Worm (Caenorhabditis elegans) whole organism, dauer: ENCODE results near the gene dpy-2.

Experiments
- unc-62 ChIP-seq: sonication (generic microtip); optimal IDR thresholded peaks from 2 replicates; lab custom pipeline; 2017; ENCODE audit warnings: missing biosample characterization, missing genetic modification reagents, missing genetic modification characterization

The dpy-2 gene

DNA sequence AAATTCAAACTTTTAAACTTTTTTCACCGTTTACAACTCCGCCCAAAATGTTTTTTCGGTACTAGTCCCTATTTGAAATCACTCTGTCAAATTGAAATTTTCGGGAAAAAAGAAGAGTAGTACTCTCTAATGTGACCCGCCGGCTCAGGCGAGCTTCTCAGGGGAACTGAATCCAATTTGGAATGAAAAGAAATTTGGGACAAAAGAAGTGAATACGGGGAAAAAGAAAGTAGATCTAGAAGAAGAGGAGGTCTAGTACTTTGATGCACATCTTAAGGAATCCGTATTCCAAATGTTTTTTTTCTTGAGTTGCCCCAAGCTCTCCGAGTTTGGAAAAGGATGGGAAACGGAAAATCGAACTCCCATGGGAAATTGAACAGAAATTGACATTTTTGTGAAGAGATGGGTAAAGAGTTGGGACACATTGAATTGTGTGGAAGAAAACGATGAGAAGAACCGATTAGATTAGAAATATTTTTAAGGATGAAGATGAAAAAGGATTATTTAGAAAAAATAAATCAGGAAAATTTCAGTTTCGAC lies 7.5 kb upstream of the dpy-2 start:
- TF ChIP-seq unc-62 (GFP tag; lab: Kevin White, UChicago): no peak

DNA sequence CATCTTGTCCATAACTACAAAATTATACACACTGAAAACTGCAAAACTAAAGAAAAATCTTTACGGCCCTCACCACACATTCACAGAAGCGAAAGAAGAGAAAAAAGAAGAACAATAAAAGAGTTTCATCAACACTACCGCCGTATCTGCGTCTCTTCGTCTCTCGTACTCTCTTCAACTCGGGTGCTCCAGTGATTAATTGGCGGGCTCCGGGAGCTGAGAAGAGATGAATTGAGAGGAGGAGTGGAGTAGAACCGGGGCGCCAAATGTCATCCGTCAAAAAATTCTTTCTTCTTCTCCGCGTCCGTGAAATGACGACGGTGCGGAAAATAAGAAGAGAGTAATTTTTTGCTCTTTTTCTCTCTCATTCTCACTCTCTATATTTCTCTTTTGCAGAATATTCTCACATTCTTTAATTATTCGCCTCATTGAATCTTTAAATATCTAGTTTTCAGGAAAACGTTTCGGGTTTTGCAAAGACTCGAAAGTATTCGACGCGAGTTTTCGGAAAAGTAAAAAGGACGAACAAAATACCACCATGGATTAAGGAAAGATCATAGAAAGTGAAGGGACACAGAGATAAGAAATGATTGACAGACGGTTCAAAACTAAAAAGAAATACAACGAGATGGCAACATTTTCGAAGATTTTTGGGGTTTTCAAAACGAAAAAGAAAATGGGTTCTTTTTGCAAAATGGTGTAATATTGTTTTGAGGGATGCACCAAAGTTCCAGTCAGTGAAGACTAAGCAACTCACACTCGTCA lies 6.4 kb upstream of the dpy-2 start:
- no peak for TF ChIP-seq unc-62 (GFP tag; lab: Kevin White, UChicago)

DNA sequence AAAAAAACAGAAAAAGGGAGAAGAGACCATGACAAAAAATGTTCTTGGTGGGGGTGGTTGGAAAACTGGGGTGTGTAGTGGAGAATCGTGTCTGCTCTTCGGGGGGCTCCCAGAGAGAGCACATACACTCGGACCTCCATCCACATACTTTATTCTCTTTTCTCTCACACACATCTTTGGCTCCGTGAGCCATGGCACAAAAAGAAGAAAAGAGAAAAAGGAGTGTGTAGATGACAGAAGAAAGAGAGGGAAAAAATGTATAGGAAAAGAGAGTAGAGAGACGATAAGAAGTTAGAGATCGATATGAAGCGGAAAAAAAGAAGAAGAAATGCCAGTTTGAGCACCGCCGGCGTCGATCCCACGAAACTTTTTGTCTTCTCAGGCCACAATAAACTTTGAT lies 5.1 kb upstream of the dpy-2 start:
- no peak for TF ChIP-seq unc-62 (GFP tag; lab: Kevin White, UChicago)

DNA sequence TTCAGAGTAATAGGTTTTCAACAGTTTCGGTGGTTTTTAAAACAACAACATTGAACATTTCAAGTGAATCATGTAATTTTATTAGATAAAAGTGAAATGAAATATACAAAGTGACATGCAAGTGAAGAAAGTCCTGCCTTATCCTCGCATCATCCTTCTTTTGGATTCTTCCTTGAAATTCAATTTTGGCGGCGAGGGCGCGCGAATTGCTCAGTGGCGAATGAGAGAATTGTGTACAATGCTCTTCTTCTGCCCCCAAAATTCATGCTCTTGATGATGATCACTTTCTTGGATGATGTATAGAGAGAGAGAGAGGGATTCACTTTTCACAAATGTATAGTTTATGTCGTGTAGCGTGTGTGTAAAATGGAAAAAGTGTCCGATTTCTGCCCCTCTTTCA lies 4.4 kb upstream of the dpy-2 start:
- TF ChIP-seq unc-62 (GFP tag; lab: Kevin White, UChicago): no peak

DNA sequence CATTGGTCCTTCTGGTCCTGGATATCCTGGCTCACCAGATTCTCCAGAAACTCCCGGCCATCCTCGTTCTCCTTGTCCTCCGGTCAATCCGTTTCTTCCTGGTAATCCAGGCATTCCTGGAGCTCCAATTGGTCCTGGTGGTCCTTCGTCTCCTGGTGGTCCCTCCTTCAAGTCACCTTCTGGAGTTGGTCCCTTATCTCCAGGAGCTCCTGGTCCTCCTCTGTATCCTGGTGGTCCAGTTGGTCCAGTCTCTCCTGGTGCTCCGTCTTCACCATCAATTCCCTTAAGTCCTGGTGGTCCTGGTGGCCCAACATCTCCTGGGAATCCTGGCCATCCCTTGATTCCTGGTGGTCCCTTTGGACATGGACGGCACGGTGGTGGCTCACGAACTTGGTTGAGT lies 3.5 kb upstream of the dpy-2 start:
- TF ChIP-seq unc-62 (GFP tag; lab: Kevin White, UChicago): no peak

DNA sequence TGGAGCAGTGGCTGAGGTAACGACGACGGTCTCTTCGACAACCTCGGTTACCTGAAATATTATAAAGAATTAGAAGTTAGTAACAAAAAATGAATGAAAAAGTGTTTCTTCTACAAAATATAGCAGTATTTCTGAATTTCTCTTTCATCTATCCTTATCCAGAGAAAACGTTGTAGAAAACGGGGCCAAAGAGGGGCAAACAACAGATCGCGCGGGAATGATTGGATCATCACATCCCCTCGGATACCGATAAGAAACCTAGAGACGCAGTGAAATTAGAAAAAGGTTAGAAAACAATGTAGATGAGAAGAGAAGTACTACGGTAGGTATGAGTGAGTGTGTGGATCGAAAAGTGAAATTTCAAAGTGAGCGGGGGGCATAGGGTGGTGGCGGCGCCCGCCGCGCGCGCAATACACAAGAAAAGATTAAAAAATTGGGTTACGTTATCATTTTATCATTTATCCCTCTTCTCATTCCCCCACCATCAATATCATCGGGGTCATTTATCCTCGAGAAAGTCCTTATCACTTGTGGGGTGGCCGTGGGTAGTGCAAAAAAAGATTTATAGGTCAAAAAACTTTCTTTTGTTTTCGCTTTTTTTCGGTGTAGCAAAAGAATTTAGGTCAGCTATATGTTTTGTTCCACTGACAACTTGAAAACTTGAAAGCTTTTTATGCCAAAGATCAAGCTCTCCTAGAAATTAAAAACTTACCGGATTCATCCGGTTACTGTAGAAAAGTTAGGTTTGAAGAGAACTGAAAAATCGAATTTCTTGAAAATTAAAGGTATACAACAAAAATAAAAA lies 1.7 kb upstream of the dpy-2 start, which contains the start of the genes dpy-10 and T14B4.19:
dpy-10 (minus strand) TSS at position 51 of the 805 bp plus-strand sequence.
T14B4.19 (minus strand) TSS at position 755 of the 805 bp plus-strand sequence.
- no peak for TF ChIP-seq unc-62 (GFP tag; lab: Kevin White, UChicago)

DNA sequence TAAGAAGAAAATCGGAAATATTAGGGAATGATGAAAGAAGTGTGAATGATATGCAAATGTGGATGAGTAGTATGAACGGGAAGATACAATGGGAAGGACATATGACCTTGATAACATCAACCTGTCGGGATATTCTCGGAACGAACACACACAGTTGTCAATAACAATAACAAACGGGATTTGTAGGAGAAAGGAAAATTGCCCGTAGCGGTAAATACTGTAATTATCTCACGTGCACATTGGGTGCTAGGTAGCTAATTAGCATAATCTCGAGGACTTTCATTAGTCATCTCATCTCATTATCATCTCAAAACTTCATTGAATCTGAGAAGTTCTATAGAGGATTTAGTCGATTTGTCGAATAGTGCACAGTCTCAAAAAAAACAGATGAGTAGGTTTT lies 1.1 kb upstream of the dpy-2 start:
- TF ChIP-seq unc-62 (GFP tag; lab: Kevin White, UChicago): no peak

DNA sequence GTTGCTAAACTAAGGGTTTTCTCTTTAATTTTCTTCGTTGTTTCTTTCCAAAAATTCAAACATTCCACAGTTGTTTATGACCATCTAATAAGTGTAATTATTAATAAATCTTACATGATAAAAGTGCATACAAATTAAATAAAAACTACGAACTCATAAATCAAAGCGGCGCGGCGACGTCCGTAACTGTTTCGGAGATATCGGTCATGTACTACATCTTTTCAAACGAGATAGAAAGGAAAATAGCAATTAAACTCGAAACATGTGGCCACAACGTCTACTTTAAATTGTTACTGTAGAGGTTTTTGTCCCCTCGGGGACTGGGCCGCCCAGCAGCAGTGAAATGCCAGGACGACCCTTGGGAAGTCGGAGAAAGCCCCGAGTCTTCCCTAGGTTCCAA lies 1.8 kb downstream of the dpy-2 start:
- no peak for TF ChIP-seq unc-62 (GFP tag; lab: Kevin White, UChicago)

DNA sequence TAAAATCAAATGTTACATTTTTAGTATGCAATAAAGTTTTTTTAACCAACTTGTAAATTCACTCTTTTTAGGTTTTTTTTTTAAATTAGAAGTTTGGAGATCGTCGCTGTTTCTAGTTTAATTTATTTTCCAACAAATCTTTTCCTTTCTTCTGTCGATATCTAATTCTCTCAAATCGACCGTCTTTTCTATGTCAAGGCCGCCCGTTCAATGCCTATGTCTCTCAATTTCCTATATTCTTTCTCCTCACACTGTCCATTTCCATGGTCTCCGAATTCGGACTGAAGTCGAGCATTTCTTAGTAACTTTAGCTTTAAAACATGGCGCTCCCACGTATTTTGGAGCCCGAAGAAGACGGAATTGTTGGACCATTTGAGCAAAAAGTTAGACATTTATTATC lies 2.5 kb downstream of the dpy-2 start, which contains the start of the genes T14B4.5 and T14B4.20:
T14B4.5 (plus strand) TSS at position 226 of the 400 bp plus-strand sequence.
T14B4.20 (plus strand) TSS at position 264 of the 400 bp plus-strand sequence.
- TF ChIP-seq unc-62 (GFP tag; lab: Kevin White, UChicago): no peak

DNA sequence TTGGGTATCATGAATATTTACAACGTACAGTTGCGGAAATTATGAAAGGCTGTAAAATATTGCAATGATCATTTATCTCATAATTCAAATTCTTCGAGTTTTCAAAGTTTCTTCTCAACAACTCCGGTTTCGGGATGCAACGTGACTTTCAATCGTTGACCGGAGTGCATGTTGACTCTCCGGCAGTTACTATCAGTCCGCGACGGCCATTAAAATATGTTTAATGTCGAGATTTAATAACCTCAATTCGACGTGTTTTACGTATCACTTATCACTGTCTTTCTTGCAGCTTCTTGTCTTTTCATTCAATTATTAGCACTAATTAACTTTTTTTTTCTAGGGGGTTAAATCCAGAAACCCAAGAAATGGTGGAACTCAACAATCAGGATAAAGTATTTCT lies 4.1 kb downstream of the dpy-2 start, which contains the start of gene tsp-10:
tsp-10 (plus strand) TSS at position 366 of the 400 bp plus-strand sequence.
- TF ChIP-seq unc-62 (GFP tag; lab: Kevin White, UChicago): no peak

DNA sequence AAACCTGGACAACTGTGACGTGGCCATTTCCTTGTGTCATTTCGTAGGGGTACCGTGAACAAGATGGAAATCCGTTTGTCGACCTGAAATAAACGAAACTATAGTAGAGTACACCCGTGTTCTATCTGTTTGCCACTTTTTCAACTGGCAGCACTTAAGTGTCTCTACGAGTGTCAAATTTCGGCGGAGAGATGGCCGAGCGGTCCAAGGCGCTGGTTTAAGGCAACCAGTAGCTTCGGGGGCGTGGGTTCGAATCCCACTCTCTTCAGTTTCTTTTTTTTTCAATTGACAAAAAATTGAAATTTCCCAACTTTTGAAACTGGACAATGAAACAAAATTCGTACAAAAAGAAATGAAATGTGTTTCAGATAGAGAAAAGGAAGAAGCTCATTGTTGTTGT lies 7.5 kb downstream of the dpy-2 start:
- TF ChIP-seq unc-62 (GFP tag; lab: Kevin White, UChicago): no peak

DNA sequence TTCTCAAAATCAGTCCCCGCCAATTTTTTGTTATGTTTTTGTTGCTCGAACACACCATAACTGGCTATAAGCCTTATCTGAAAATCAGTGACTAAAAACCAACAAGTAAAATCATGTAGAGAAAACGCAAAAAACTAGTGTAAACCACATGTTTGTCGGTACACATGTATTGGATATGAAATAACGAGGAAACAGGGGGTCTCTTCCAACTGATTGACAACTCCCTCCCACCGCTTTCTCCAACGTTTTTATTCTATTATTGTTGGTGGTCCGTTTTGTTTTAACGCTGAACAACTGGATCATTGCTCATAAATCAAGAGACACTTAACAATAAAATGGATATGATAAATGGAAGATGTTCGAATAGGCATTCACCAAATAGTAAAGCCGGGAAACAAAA lies 12.7 kb downstream of the dpy-2 start:
- no peak for TF ChIP-seq unc-62 (GFP tag; lab: Kevin White, UChicago)

DNA sequence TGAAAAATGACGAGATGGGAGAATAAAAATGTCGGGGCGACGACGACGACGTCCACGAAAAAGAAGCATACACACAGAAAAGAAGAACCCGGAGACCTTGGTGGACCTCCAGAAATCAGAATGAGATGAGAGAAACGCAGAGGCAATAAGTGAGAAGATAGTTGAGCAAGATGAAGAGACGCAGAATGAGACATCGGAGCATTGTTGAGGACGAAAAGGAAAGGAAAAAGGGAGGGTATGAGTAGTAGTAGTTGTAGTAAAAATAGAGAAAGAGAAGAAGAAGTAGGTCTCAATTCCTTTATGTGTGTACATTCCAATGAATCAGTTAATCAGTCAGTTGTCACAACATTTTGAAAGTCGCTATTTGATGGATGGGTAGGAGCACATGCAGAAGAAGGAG lies 15.2 kb downstream of the dpy-2 start, which contains the start of gene T14B4.8:
T14B4.8 (minus strand) TSS at position 60 of the 400 bp plus-strand sequence.
- TF ChIP-seq unc-62 (GFP tag; lab: Kevin White, UChicago): no peak

DNA sequence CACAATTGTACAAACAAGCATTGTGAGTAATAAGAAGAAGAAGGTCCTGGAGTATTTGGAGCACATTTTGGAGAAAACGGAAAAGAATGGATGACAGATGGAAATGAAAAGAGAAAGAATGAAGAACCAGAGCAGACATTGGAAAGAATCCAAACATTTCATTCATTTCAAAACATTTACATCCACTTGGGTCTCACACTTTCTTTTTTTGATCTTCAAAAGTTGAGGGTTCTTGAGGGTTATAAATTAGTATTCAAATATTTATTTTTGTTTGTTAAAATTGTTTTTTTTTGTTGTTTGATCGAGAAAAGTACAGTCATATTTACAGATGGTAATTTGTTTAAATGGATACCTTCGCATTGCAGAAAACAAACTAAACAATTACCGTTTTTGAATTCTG lies 19.6 kb downstream of the dpy-2 start, which contains the start of gene T14B4.9:
T14B4.9 (minus strand) TSS at position 101 of the 400 bp plus-strand sequence.
- TF ChIP-seq unc-62 (GFP tag; lab: Kevin White, UChicago): no peak

DNA sequence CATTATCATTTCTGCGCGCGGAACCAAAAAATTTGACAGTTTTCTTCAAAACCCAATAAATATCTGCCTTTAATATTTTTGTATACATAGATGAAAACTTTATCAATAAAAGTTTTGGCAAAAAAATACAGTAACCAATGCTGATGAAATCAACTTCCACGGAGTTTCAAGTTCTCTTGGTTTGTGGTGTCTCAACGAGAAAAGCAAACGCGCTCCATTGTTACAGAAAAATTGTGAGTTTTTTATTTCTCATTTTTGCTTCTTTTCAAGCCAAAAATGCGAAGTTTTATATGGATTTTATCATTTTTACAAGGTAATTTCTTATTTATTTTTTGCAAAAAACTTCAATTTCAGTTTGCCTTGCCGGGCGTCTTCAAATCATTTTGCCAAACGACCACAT lies 20.6 kb downstream of the dpy-2 start, which contains the start of gene T14B4.3:
T14B4.3 (plus strand) TSS at position 264 of the 400 bp plus-strand sequence.
- no peak for TF ChIP-seq unc-62 (GFP tag; lab: Kevin White, UChicago)

DNA sequence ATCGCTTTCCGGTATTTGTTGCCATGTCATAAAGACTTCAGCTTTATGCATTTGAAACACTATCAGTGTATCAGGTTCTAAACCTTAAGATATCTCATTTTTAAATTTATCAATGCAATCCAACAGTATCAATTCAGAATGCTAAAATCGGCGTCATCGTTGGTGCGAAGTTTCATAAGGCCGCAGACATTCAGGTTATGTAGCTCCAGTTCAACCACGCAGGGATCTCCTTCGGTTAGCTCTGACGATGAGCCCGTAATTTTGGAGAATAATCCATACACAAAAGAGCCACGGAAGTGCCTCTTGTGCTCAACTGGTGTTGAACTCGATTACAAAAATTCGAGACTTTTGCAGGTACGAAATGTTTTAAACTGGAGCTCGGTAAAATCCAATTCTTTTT lies 22.0 kb downstream of the dpy-2 start, which contains the start of gene mrps-18.C:
mrps-18.C (plus strand) TSS at position 138 of the 400 bp plus-strand sequence.
- TF ChIP-seq unc-62 (GFP tag; lab: Kevin White, UChicago): no peak
